Comparison of ENCODE assay signal across 6 fruit fly cellular contexts in genomic region chr2L:15747394-15748260, dm6.
TF ChIP-seq lines count a peak whose summit lies in the region.

TSS of gene CycE (minus strand) at chr2L:15748150.

- no peak for TF ChIP-seq CTCF in whole organism, embryonic (GFP tag; optimal IDR thresholded peaks at IDR 0.05; lab: Kevin White, UChicago)

TF ChIP-seq in whole organism, 6 proteins besides CTCF, POLR2A, EP300 and RAD21:
- no peak for TF ChIP-seq CG8478 (optimal IDR thresholded peaks at IDR 0.05; lab: Kevin White, UChicago)
- TF ChIP-seq Dll (optimal IDR thresholded peaks at IDR 0.05; lab: Kevin White, UChicago): peak; percentile 61

TF ChIP-seq in whole organism, adult, 20 proteins besides CTCF, POLR2A, EP300 and RAD21:
- TF ChIP-seq CG5204 (GFP tag; optimal IDR thresholded peaks at IDR 0.05; lab: Kevin White, UChicago): no peak
- no peak for TF ChIP-seq CG7101 (tag; optimal IDR thresholded peaks at IDR 0.05; lab: Kevin White, UChicago)
- TF ChIP-seq tj (GFP tag; optimal IDR thresholded peaks at IDR 0.05; lab: Kevin White, UChicago): no peak
- no peak for TF ChIP-seq toe (GFP tag; optimal IDR thresholded peaks at IDR 0.05; lab: Kevin White, UChicago)
- peak; percentile 5 for TF ChIP-seq CG12768 (GFP tag; optimal IDR thresholded peaks at IDR 0.05; lab: Kevin White, UChicago)
- no peak for TF ChIP-seq CG11617 (GFP tag; optimal IDR thresholded peaks at IDR 0.05; lab: Kevin White, UChicago)
- TF ChIP-seq Hr96 (GFP tag; optimal IDR thresholded peaks at IDR 0.05; lab: Kevin White, UChicago): no peak
- peak; percentile 0 for TF ChIP-seq bab1 (GFP tag; optimal IDR thresholded peaks at IDR 0.05; lab: Kevin White, UChicago)

TF ChIP-seq in whole organism, embryonic, 481 proteins besides CTCF, POLR2A, EP300 and RAD21 (continues in another document):
- no peak for TF ChIP-seq wek (GFP tag; optimal IDR thresholded peaks at IDR 0.05; lab: Kevin White, UChicago)
- TF ChIP-seq zen (tag; optimal IDR thresholded peaks at IDR 0.05; lab: Kevin White, UChicago): no peak
- no peak for TF ChIP-seq gsb-n (tag; optimal IDR thresholded peaks at IDR 0.05; lab: Kevin White, UChicago)
- TF ChIP-seq ato (GFP tag; IDR thresholded peaks at IDR 0.05; lab: Robert Waterston, UW; ENCODE audit: partially characterized antibody): no peak
- 0 out of 3 replicates have a peak, but pooled peaks have one; percentile 31 for TF ChIP-seq Dbx (GFP tag; IDR thresholded peaks at IDR 0.05; lab: Robert Waterston, UW)
- peak; percentile 91 for TF ChIP-seq Dp (GFP tag; optimal IDR thresholded peaks at IDR 0.05; lab: Kevin White, UChicago)
- no peak for TF ChIP-seq CG3065 (GFP tag; optimal IDR thresholded peaks at IDR 0.05; lab: Kevin White, UChicago)
- TF ChIP-seq Adf1 (GFP tag; IDR thresholded peaks at IDR 0.05; lab: Robert Waterston, UW): peak; percentile 93
- no peak for TF ChIP-seq ash1 (GFP tag; optimal IDR thresholded peaks at IDR 0.05; lab: Kevin White, UChicago)
- TF ChIP-seq CG34224 (GFP tag; IDR thresholded peaks at IDR 0.05; lab: Robert Waterston, UW; ENCODE audit: partially characterized antibody): 0 out of 3 replicates have a peak, but pooled peaks have one; percentile 7
- TF ChIP-seq CG11504 (tag; optimal IDR thresholded peaks at IDR 0.05; lab: Kevin White, UChicago): no peak
- no peak for TF ChIP-seq slbo (GFP tag; IDR thresholded peaks at IDR 0.05; lab: Robert Waterston, UW)
- peak in 1 of 2 experiments; percentile 62 for TF ChIP-seq crp (GFP tag; optimal IDR thresholded peaks at IDR 0.05; lab: Kevin White, UChicago)
- TF ChIP-seq chm (GFP tag; IDR thresholded peaks at IDR 0.05; lab: Robert Waterston, UW): 0 out of 2 replicates have a peak, but pooled peaks have one; percentile 41
- peak; percentile 95 for TF ChIP-seq sqz (GFP tag; optimal IDR thresholded peaks at IDR 0.05; lab: Kevin White, UChicago)
- no peak for TF ChIP-seq chif (GFP tag; optimal IDR thresholded peaks at IDR 0.05; lab: Kevin White, UChicago)
- TF ChIP-seq tup (GFP tag; optimal IDR thresholded peaks at IDR 0.05; lab: Kevin White, UChicago): no peak
- TF ChIP-seq disco-r (GFP tag; optimal IDR thresholded peaks at IDR 0.05; lab: Kevin White, UChicago): no peak
- TF ChIP-seq grn (GFP tag; optimal IDR thresholded peaks at IDR 0.05; lab: Kevin White, UChicago): no peak
- TF ChIP-seq dysf (GFP tag; IDR thresholded peaks at IDR 0.05; lab: Robert Waterston, UW): no peak

TF ChIP-seq in whole organism, prepupa, 60 proteins besides CTCF, POLR2A, EP300 and RAD21:
- TF ChIP-seq achi (GFP tag; optimal IDR thresholded peaks at IDR 0.05; lab: Kevin White, UChicago): peak; percentile 13
- no peak for TF ChIP-seq OdsH (GFP tag; optimal IDR thresholded peaks at IDR 0.05; lab: Kevin White, UChicago)
- TF ChIP-seq Hr39 (GFP tag; optimal IDR thresholded peaks at IDR 0.05; lab: Kevin White, UChicago): no peak
- TF ChIP-seq Eip78C (GFP tag; lab: Kevin White, UChicago): peak; percentile 73
- peak; percentile 70 for TF ChIP-seq svp (GFP tag; lab: Kevin White, UChicago)
- 0 out of 2 replicates have a peak, but pooled peaks have one; percentile 12 for TF ChIP-seq CG15336 (GFP tag; IDR thresholded peaks at IDR 0.05; lab: Robert Waterston, UW)

TF ChIP-seq in whole organism, pupa, 21 proteins besides CTCF, POLR2A, EP300 and RAD21:
- no peak for TF ChIP-seq Pif1A (GFP tag; optimal IDR thresholded peaks at IDR 0.05; lab: Kevin White, UChicago)
- peak; percentile 43 for TF ChIP-seq EcR (GFP tag; optimal IDR thresholded peaks at IDR 0.05; lab: Kevin White, UChicago)

TF ChIP-seq in whole organism, wandering third instar larva, 38 proteins besides CTCF, POLR2A, EP300 and RAD21:
- TF ChIP-seq Hnf4 (GFP tag; optimal IDR thresholded peaks at IDR 0.05; lab: Kevin White, UChicago): no peak
- peak; percentile 30 for TF ChIP-seq Dif (GFP tag; optimal IDR thresholded peaks at IDR 0.05; lab: Kevin White, UChicago; ENCODE audit: partially characterized antibody)
- TF ChIP-seq Rel (GFP tag; optimal IDR thresholded peaks at IDR 0.05; lab: Kevin White, UChicago): no peak
- TF ChIP-seq Rel (tag; optimal IDR thresholded peaks at IDR 0.05; lab: Kevin White, UChicago): peak; percentile 0
- TF ChIP-seq fru (GFP tag; optimal IDR thresholded peaks at IDR 0.05; lab: Kevin White, UChicago): peak; percentile 72
- TF ChIP-seq CG9705 (GFP tag; optimal IDR thresholded peaks at IDR 0.05; lab: Kevin White, UChicago): no peak
- TF ChIP-seq N (GFP tag; optimal IDR thresholded peaks at IDR 0.05; lab: Kevin White, UChicago): no peak
